Fruit fly (Drosophila melanogaster) whole organism, embryonic: ENCODE results near the gene SP555.

Source experiments
- ATbp ChIP-seq: fragments of 200-800 bp; sonication (Bioruptor generic); optimal IDR thresholded peaks from 2 replicates; lab custom pipeline; 2017; ENCODE audit warnings: missing biosample characterization, mild to moderate bottlenecking, missing genetic modification characterization, missing genetic modification reagents
- Asciz ChIP-seq: fragments of 200-800 bp; sonication (Bioruptor generic); optimal IDR thresholded peaks from 2 replicates; lab custom pipeline; 2017; ENCODE audit warnings: missing biosample characterization, mild to moderate bottlenecking, missing genetic modification characterization, missing genetic modification reagents
- CG10147 ChIP-seq: fragments of 200-800 bp; sonication (Bioruptor generic); optimal IDR thresholded peaks from 2 replicates; lab custom pipeline; 2019; ENCODE audit warnings: missing biosample characterization, mild to moderate bottlenecking, missing genetic modification characterization, moderate library complexity
- CG1024 ChIP-seq: fragments of 200-800 bp; sonication (Bioruptor generic); IDR thresholded peaks from 2 replicates; pipeline ENCODE4 v1.3.6; 2022; ENCODE audit warnings: missing biosample characterization, missing genetic modification characterization
- CG12942 ChIP-seq: fragments of 200-800 bp; sonication (Bioruptor generic); optimal IDR thresholded peaks from 3 replicates; lab custom pipeline; 2016; ENCODE audit warnings: missing biosample characterization, missing genetic modification characterization
- CG13287 ChIP-seq: fragments of 200-800 bp; sonication (Bioruptor generic); IDR thresholded peaks from 2 replicates; pipeline ENCODE4 v1.3.6; 2022; ENCODE audit warnings: missing biosample characterization, missing genetic modification characterization; ENCODE audit not compliant: partially characterized antibody
- CG14441 ChIP-seq: fragments of 200-800 bp; sonication (Bioruptor generic); IDR thresholded peaks from 2 replicates; pipeline ENCODE4 v1.3.6; 2022; ENCODE audit warnings: missing biosample characterization, missing genetic modification characterization
- CG17385 ChIP-seq: fragments of 200-800 bp; sonication (Bioruptor generic); optimal IDR thresholded peaks from 3 replicates; lab custom pipeline; 2018; ENCODE audit warnings: missing biosample characterization, mild to moderate bottlenecking, missing genetic modification characterization
- CG18011 ChIP-seq: fragments of 200-800 bp; sonication (Bioruptor generic); optimal IDR thresholded peaks from 2 replicates; lab custom pipeline; 2017; ENCODE audit warnings: missing biosample characterization, missing genetic modification characterization, mild to moderate bottlenecking, moderate library complexity, missing genotype
- CG4424 ChIP-seq: fragments of 200-800 bp; sonication (Bioruptor generic); optimal IDR thresholded peaks from 3 replicates; lab custom pipeline; 2016; ENCODE audit warnings: missing biosample characterization, missing genetic modification characterization
- CG6813 ChIP-seq: fragments of 200-800 bp; sonication (Bioruptor generic); optimal IDR thresholded peaks from 2 replicates; lab custom pipeline; 2017; ENCODE audit warnings: missing biosample characterization, missing genetic modification characterization, mild to moderate bottlenecking, moderate library complexity, missing genetic modification reagents
- CG7928 ChIP-seq: fragments of 200-800 bp; sonication (Bioruptor generic); optimal IDR thresholded peaks from 2 replicates; lab custom pipeline; 2017; ENCODE audit warnings: missing biosample characterization, mild to moderate bottlenecking, missing genetic modification characterization
- CG8765 ChIP-seq: fragments of 200-800 bp; sonication (Bioruptor generic); IDR thresholded peaks from 2 replicates; pipeline ENCODE4 v1.3.6; 2022; ENCODE audit warnings: missing biosample characterization, missing genetic modification characterization
- CG8924 ChIP-seq: fragments of 200-800 bp; optimal IDR thresholded peaks from 3 replicates; lab custom pipeline; 2019; ENCODE audit warnings: missing biosample characterization, mild to moderate bottlenecking, missing genetic modification characterization, moderate library complexity
- Dbx ChIP-seq: fragments of 200-800 bp; sonication (Bioruptor generic); IDR thresholded peaks from 3 replicates; pipeline ENCODE4 v1.3.6; 2022; ENCODE audit warnings: missing biosample characterization, missing genetic modification characterization
- Drgx ChIP-seq: fragments of 200-800 bp; sonication (Bioruptor generic); IDR thresholded peaks from 2 replicates; pipeline ENCODE4 v1.3.6; 2022; ENCODE audit warnings: missing biosample characterization, missing genetic modification characterization
- E2f1 ChIP-seq: fragments of 200-800 bp; sonication (Bioruptor generic); IDR thresholded peaks from 2 replicates; pipeline ENCODE4 v1.3.6; 2022; ENCODE audit warnings: missing biosample characterization, missing genetic modification characterization
- Gug ChIP-seq: fragments of 200-800 bp; sonication (Bioruptor generic); IDR thresholded peaks from 4 replicates; pipeline ENCODE4 v1.3.6; 2022; ENCODE audit warnings: missing biosample characterization, missing genetic modification characterization
- HmgD ChIP-seq: fragments of 200-800 bp; sonication (Bioruptor generic); optimal IDR thresholded peaks from 3 replicates; lab custom pipeline; 2016; ENCODE audit warnings: missing biosample characterization, missing genetic modification characterization
- NK7.1 ChIP-seq: fragments of 200-800 bp; sonication (Bioruptor generic); optimal IDR thresholded peaks from 3 replicates; lab custom pipeline; 2016; ENCODE audit warnings: missing biosample characterization, missing genetic modification characterization
- Scr ChIP-seq: fragments of 200-800 bp; sonication (Bioruptor generic); IDR thresholded peaks from 2 replicates; pipeline ENCODE4 v1.3.6; 2022; ENCODE audit warnings: missing biosample characterization, missing genetic modification characterization; ENCODE audit not compliant: partially characterized antibody
- Sin3A ChIP-seq: fragments of >200 bp; optimal IDR thresholded peaks from 2 replicates; lab custom pipeline; 2018
- Sox100B ChIP-seq: fragments of 200-800 bp; sonication (Bioruptor generic); optimal IDR thresholded peaks from 3 replicates; lab custom pipeline; 2018; ENCODE audit warnings: missing biosample characterization, mild to moderate bottlenecking, missing genetic modification characterization
- Taf1 ChIP-seq: fragments of 200-800 bp; sonication (Bioruptor generic); IDR thresholded peaks from 2 replicates; pipeline ENCODE4 v1.3.6; 2022; ENCODE audit warnings: missing biosample characterization, missing genetic modification characterization
- abd-A ChIP-seq: fragments of 200-800 bp; sonication (Bioruptor generic); optimal IDR thresholded peaks from 3 replicates; lab custom pipeline; 2019; ENCODE audit warnings: missing biosample characterization, mild to moderate bottlenecking, missing genetic modification characterization, moderate library complexity
- amos ChIP-seq: fragments of 200-800 bp; sonication (Bioruptor generic); IDR thresholded peaks from 2 replicates; pipeline ENCODE4 v1.3.6; 2022; ENCODE audit warnings: missing biosample characterization, missing genetic modification characterization; ENCODE audit not compliant: partially characterized antibody
- crc ChIP-seq: fragments of 200-800 bp; sonication (Bioruptor generic); optimal IDR thresholded peaks from 2 replicates; lab custom pipeline; 2016; ENCODE audit warnings: missing biosample characterization, missing genetic modification characterization
- crol ChIP-seq: fragments of 200-800 bp; sonication (Bioruptor generic); IDR thresholded peaks from 2 replicates; pipeline ENCODE4 v1.3.6; 2022; ENCODE audit warnings: missing biosample characterization, missing genetic modification characterization
- ewg ChIP-seq: fragments of 200-800 bp; sonication (Bioruptor generic); optimal IDR thresholded peaks from 3 replicates; lab custom pipeline; 2017; ENCODE audit warnings: mild to moderate bottlenecking, missing biosample characterization, missing genetic modification reagents, missing genetic modification characterization
- grn ChIP-seq: fragments of 200-800 bp; sonication (Bioruptor generic); optimal IDR thresholded peaks from 3 replicates; lab custom pipeline; 2017; ENCODE audit warnings: missing biosample characterization, missing genetic modification characterization
- hkb ChIP-seq, 2 experiments: fragments of 200-800 bp in 1 of 2; fragments of >200 bp in 1 of 2; sonication (Bioruptor generic) in 1 of 2; IDR thresholded peaks in 1 of 2; optimal IDR thresholded peaks in 1 of 2; 2 replicates each; pipeline versions ENCODE4 v1.3.6 to Lab custom; 2017 to 2022; ENCODE audit warnings: missing biosample characterization in 1 of 2, missing genetic modification characterization in 1 of 2
- insv ChIP-seq, 2 experiments: fragments of 200-800 bp; sonication (Bioruptor generic); optimal IDR thresholded peaks; 3 replicates each; lab custom pipeline; 2016 to 2018; ENCODE audit warnings: missing biosample characterization in 2 of 2, missing genetic modification characterization in 2 of 2
- nerfin-2 ChIP-seq: fragments of 200-800 bp; sonication (Bioruptor generic); IDR thresholded peaks from 2 replicates; pipeline ENCODE4 v1.3.6; 2022; ENCODE audit warnings: missing biosample characterization, missing genetic modification characterization; ENCODE audit not compliant: partially characterized antibody
- oc ChIP-seq: fragments of 200-800 bp; sonication (Bioruptor generic); optimal IDR thresholded peaks from 2 replicates; lab custom pipeline; 2018; ENCODE audit warnings: missing biosample characterization, mild to moderate bottlenecking, missing genetic modification characterization, moderate library complexity
- pum ChIP-seq: fragments of 200-800 bp; sonication (Bioruptor generic); optimal IDR thresholded peaks from 2 replicates; lab custom pipeline; 2016; ENCODE audit warnings: missing biosample characterization, missing genetic modification characterization
- ro ChIP-seq: fragments of 200-800 bp; sonication (Bioruptor generic); IDR thresholded peaks from 2 replicates; pipeline ENCODE4 v1.3.6; 2022; ENCODE audit warnings: missing biosample characterization, missing genetic modification characterization
- sens-2 ChIP-seq: fragments of 200-800 bp; sonication (Bioruptor generic); IDR thresholded peaks from 2 replicates; pipeline ENCODE4 v1.3.6; 2022; ENCODE audit warnings: missing biosample characterization, missing genetic modification characterization
- tgo ChIP-seq: fragments of 200-800 bp; sonication (Bioruptor generic); IDR thresholded peaks from 3 replicates; pipeline ENCODE4 v1.3.6; 2022; ENCODE audit warnings: missing biosample characterization, missing genetic modification characterization
- tio ChIP-seq: fragments of 200-800 bp; sonication (Bioruptor generic); optimal IDR thresholded peaks from 2 replicates; lab custom pipeline; 2017; ENCODE audit warnings: missing biosample characterization, missing genetic modification characterization, inconsistent platforms
- tll ChIP-seq, 2 experiments: fragments of 200-800 bp in 1 of 2; fragments of >200 bp in 1 of 2; sonication (Bioruptor generic) in 1 of 2; optimal IDR thresholded peaks; 2 replicates each; lab custom pipeline; 2017 to 2019; ENCODE audit warnings: missing biosample characterization in 2 of 2, missing genetic modification characterization in 2 of 2, mild to moderate bottlenecking in 1 of 2, moderate library complexity in 1 of 2
- trem ChIP-seq: fragments of 200-800 bp; optimal IDR thresholded peaks from 3 replicates; lab custom pipeline; 2019; ENCODE audit warnings: missing biosample characterization, mild to moderate bottlenecking, missing genetic modification characterization, moderate library complexity
- tx ChIP-seq: fragments of 200-800 bp; sonication (Bioruptor generic); optimal IDR thresholded peaks from 2 replicates; lab custom pipeline; 2016; ENCODE audit warnings: missing biosample characterization, missing genetic modification characterization
- unc-4 ChIP-seq: fragments of 200-800 bp; sonication (Bioruptor generic); IDR thresholded peaks from 2 replicates; pipeline ENCODE4 v1.3.6; 2022; ENCODE audit warnings: missing biosample characterization, missing genetic modification characterization; ENCODE audit not compliant: partially characterized antibody
- vfl ChIP-seq: fragments of 200-800 bp; sonication (Bioruptor generic); optimal IDR thresholded peaks from 2 replicates; lab custom pipeline; 2016; ENCODE audit warnings: missing biosample characterization, missing genetic modification characterization
- vvl ChIP-seq: fragments of 200-800 bp; sonication (Bioruptor generic); IDR thresholded peaks from 2 replicates; pipeline ENCODE4 v1.3.6; 2022; ENCODE audit warnings: missing biosample characterization, missing genetic modification characterization
- wdn ChIP-seq: fragments of 200-800 bp; sonication (Bioruptor generic); IDR thresholded peaks from 2 replicates; pipeline ENCODE4 v1.3.6; 2022; ENCODE audit warnings: missing biosample characterization, missing genetic modification characterization
- wek ChIP-seq: fragments of 200-800 bp; sonication (Bioruptor generic); optimal IDR thresholded peaks from 3 replicates; lab custom pipeline; 2018; ENCODE audit warnings: missing biosample characterization, mild to moderate bottlenecking, missing genetic modification characterization, moderate library complexity
- z ChIP-seq: fragments of 200-800 bp; sonication (Bioruptor generic); IDR thresholded peaks from 3 replicates; pipeline ENCODE4 v1.3.6; 2022; ENCODE audit warnings: missing biosample characterization, missing genetic modification characterization
- zen2 ChIP-seq: fragments of 200-800 bp; sonication (Bioruptor generic); IDR thresholded peaks from 3 replicates; pipeline ENCODE4 v1.3.6; 2022; ENCODE audit warnings: missing biosample characterization, missing genetic modification characterization; ENCODE audit not compliant: partially characterized antibody

The SP555 gene

dm6 chr2L:5037402-5037860 is at the start of gene SP555, which contains the start of gene CG14042 (continued):
- TF ChIP-seq unc-4 (GFP tag; lab: Robert Waterston, UW), result no peak
- peak; percentile 95 for TF ChIP-seq ewg (GFP tag; lab: Kevin White, UChicago)
- no peak for TF ChIP-seq CG8765 (GFP tag; lab: Robert Waterston, UW)
- no peak for TF ChIP-seq E2f1 (GFP tag; lab: Robert Waterston, UW)
- TF ChIP-seq tgo, result no peak
- TF ChIP-seq wek (GFP tag; lab: Kevin White, UChicago), result no peak
- TF ChIP-seq Scr (GFP tag; lab: Robert Waterston, UW), result no peak
- TF ChIP-seq Taf1 (GFP tag; lab: Robert Waterston, UW), result no peak
- TF ChIP-seq z (GFP tag; lab: Robert Waterston, UW), result 0 out of 3 replicates have a peak, but pooled peaks have one; percentile 23
- peak; percentile 86 for TF ChIP-seq abd-A (tag; lab: Kevin White, UChicago)
- peak; percentile 92 for TF ChIP-seq crol (GFP tag; lab: Robert Waterston, UW)
- TF ChIP-seq CG10147 (GFP tag; lab: Kevin White, UChicago), result no peak
- peak; percentile 41 for TF ChIP-seq grn (GFP tag; lab: Kevin White, UChicago)
- TF ChIP-seq tx (GFP tag; lab: Kevin White, UChicago), result no peak
- peak; percentile 37; the same call in 1 of the 2 replicates for TF ChIP-seq Drgx
- TF ChIP-seq CG8924 (tag; lab: Kevin White, UChicago), result no peak
- peak; percentile 39 for TF ChIP-seq CG7928
- no peak for TF ChIP-seq hkb (optimal IDR thresholded peaks at IDR 0.05; lab: Kevin White, UChicago)
- no peak for TF ChIP-seq hkb (GFP tag; IDR thresholded peaks at IDR 0.05; lab: Robert Waterston, UW)
- no peak for TF ChIP-seq sens-2 (GFP tag; lab: Robert Waterston, UW)
- no peak for TF ChIP-seq CG12942 (GFP tag; lab: Kevin White, UChicago)
- no peak for TF ChIP-seq nerfin-2 (GFP tag; lab: Robert Waterston, UW)
- peak in 1 of 2 experiments; percentile 77 for TF ChIP-seq insv (GFP tag; optimal IDR thresholded peaks at IDR 0.05; lab: Kevin White, UChicago)
- TF ChIP-seq amos, result 0 out of 2 replicates have a peak, but pooled peaks have one; percentile 13
- TF ChIP-seq Sin3A, result no peak
- TF ChIP-seq wdn (GFP tag; lab: Robert Waterston, UW), result 0 out of 2 replicates have a peak, but pooled peaks have one; percentile 31
- no peak for TF ChIP-seq Gug (GFP tag; lab: Robert Waterston, UW)
- no peak for TF ChIP-seq CG14441
- TF ChIP-seq oc (tag; lab: Kevin White, UChicago), result no peak
- TF ChIP-seq trem, result no peak
- TF ChIP-seq tio (GFP tag; lab: Kevin White, UChicago), result no peak
- TF ChIP-seq tll (GFP tag; optimal IDR thresholded peaks at IDR 0.05; lab: Kevin White, UChicago), result no peak
- no peak for TF ChIP-seq CG4424 (GFP tag; lab: Kevin White, UChicago)
- TF ChIP-seq HmgD (GFP tag; lab: Kevin White, UChicago), result no peak
- peak; percentile 14 for TF ChIP-seq CG6813
- TF ChIP-seq CG13287 (GFP tag; lab: Robert Waterston, UW), result 0 out of 2 replicates have a peak, but pooled peaks have one; percentile 7

DNA sequence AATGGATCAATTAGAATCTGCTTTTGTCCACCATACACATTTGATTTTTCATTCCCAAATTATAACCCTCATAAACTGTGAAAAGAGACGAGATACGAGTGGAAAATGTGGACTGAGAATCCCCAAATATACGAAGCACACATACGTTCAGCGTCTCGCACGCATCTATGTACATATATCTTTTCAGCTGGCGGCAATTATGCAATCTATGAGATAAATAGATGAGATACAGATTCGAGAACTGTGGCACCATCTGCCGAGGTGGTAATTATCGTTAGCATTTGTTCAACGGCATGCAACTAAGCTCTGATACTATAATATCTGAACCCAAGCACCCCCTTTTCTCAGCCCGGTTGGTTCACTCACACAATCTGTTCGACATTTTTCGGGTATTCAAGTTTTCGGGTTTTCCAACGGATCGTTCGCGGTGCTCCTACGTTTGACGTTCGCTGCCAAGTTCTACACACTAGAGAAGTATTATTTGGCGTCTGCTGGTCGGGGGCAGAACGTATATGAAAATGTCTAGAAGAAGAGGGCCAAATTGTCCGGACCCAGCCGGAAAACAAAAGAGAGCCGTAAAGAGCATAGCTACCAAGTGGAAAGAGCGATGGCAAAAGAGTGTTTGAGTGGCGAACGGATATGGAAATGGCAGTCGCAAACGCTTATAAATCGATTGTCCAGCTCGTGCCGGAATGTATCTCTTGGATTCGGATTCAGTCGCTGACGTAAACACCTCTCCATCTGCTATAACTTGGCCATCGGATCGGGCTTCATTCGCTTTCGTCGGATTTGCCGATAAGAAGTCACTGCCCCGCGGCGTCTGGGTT is 42.3 kb upstream of the SP555 start:
- TF ChIP-seq Asciz, result no peak
- TF ChIP-seq NK7.1 (GFP tag; lab: Kevin White, UChicago), result no peak
- no peak for TF ChIP-seq unc-4 (GFP tag; lab: Robert Waterston, UW)
- TF ChIP-seq vvl (GFP tag; lab: Robert Waterston, UW), result no peak
- no peak for TF ChIP-seq vfl (GFP tag; lab: Kevin White, UChicago)
- no peak for TF ChIP-seq Dbx (GFP tag; lab: Robert Waterston, UW)
- TF ChIP-seq Sox100B (GFP tag; lab: Kevin White, UChicago), result no peak
- TF ChIP-seq CG18011 (GFP tag; lab: Kevin White, UChicago), result no peak
- no peak for TF ChIP-seq ATbp (GFP tag; lab: Kevin White, UChicago)
- no peak for TF ChIP-seq CG1024 (GFP tag; lab: Robert Waterston, UW)
- no peak for TF ChIP-seq crc (GFP tag; lab: Kevin White, UChicago)
- peak; percentile 34 for TF ChIP-seq CG17385 (GFP tag; lab: Kevin White, UChicago)
- no peak for TF ChIP-seq zen2 (GFP tag; lab: Robert Waterston, UW)
- TF ChIP-seq ro (GFP tag; lab: Robert Waterston, UW), result no peak
- TF ChIP-seq pum (GFP tag; lab: Kevin White, UChicago), result no peak
